Fruit fly (Drosophila melanogaster) whole organism, embryonic: ENCODE data around the gene CG6959.
A peak's percentile ranks its signal among the peaks of the same experiment; 100 is the strongest.

Experiments
- Ada2b ChIP-seq: fragments of 200-800 bp; sonication (Bioruptor generic); IDR thresholded peaks from 2 replicates; pipeline ENCODE4 v1.3.6; 2022; ENCODE audit warnings: missing biosample characterization, missing genetic modification characterization
- Awh ChIP-seq: fragments of 200-800 bp; sonication (Bioruptor generic); IDR thresholded peaks from 2 replicates; pipeline ENCODE4, ENCODE4 v1.3.6; 2022; ENCODE audit warnings: missing biosample characterization, missing genetic modification characterization
- BEAF-32 ChIP-seq: fragments of 200-800 bp; sonication (Bioruptor generic); optimal IDR thresholded peaks from 3 replicates; lab custom pipeline; 2017; ENCODE audit warnings: missing biosample characterization, missing genetic modification characterization, mild to moderate bottlenecking, moderate library complexity, missing genetic modification reagents
- CG10366 ChIP-seq: fragments of 200-800 bp; sonication (Bioruptor generic); IDR thresholded peaks from 2 replicates; pipeline ENCODE4 v1.3.6; 2022; ENCODE audit warnings: missing biosample characterization, missing genetic modification characterization
- CG11093 ChIP-seq: fragments of 200-800 bp; sonication (Bioruptor generic); IDR thresholded peaks from 3 replicates; pipeline ENCODE4 v1.3.6; 2022; ENCODE audit warnings: missing biosample characterization, missing genetic modification characterization
- CG11398 ChIP-seq: fragments of 200-800 bp; sonication (Bioruptor generic); optimal IDR thresholded peaks from 2 replicates; lab custom pipeline; 2016; ENCODE audit warnings: missing biosample characterization, missing genetic modification characterization
- CG11696 ChIP-seq: fragments of 200-800 bp; sonication (Bioruptor generic); IDR thresholded peaks from 2 replicates; pipeline ENCODE4 v1.3.6; 2022; ENCODE audit warnings: missing biosample characterization, missing genetic modification characterization
- CG12071 ChIP-seq: fragments of 200-800 bp; sonication (Bioruptor generic); optimal IDR thresholded peaks from 3 replicates; lab custom pipeline; 2018; ENCODE audit warnings: missing biosample characterization, mild to moderate bottlenecking, missing genetic modification characterization
- CG12659 ChIP-seq: fragments of 200-800 bp; sonication (Bioruptor generic); optimal IDR thresholded peaks from 3 replicates; lab custom pipeline; 2017; ENCODE audit warnings: mild to moderate bottlenecking, missing biosample characterization, missing genetic modification reagents, missing genetic modification characterization
- CG13287 ChIP-seq: fragments of 200-800 bp; sonication (Bioruptor generic); IDR thresholded peaks from 2 replicates; pipeline ENCODE4 v1.3.6; 2022; ENCODE audit warnings: missing biosample characterization, missing genetic modification characterization; ENCODE audit not compliant: partially characterized antibody
- CG15269 ChIP-seq: fragments of 200-800 bp; sonication (Bioruptor generic); optimal IDR thresholded peaks from 2 replicates; lab custom pipeline; 2018; ENCODE audit warnings: missing biosample characterization, mild to moderate bottlenecking, missing genetic modification characterization, moderate library complexity
- CG15479 ChIP-seq: fragments of 200-800 bp; sonication (Bioruptor generic); optimal IDR thresholded peaks from 3 replicates; lab custom pipeline; 2019; ENCODE audit warnings: missing biosample characterization, mild to moderate bottlenecking, missing genetic modification characterization, moderate library complexity
- CG17328 ChIP-seq: fragments of 200-800 bp; sonication (Bioruptor generic); IDR thresholded peaks from 2 replicates; pipeline ENCODE4 v1.3.6; 2022; ENCODE audit warnings: missing biosample characterization, missing genetic modification characterization
- CG17568 ChIP-seq: fragments of 200-800 bp; sonication (Bioruptor generic); optimal IDR thresholded peaks from 2 replicates; lab custom pipeline; 2018; ENCODE audit warnings: missing biosample characterization, mild to moderate bottlenecking, missing genetic modification characterization, moderate library complexity
- CG2889 ChIP-seq: fragments of 200-800 bp; sonication (Bioruptor generic); IDR thresholded peaks from 3 replicates; pipeline ENCODE4 v1.3.6; 2022; ENCODE audit warnings: missing biosample characterization, missing genetic modification characterization
- CG30431 ChIP-seq: fragments of 200-800 bp; sonication (Bioruptor generic); optimal IDR thresholded peaks from 2 replicates; lab custom pipeline; 2017; ENCODE audit warnings: missing biosample characterization, missing genetic modification characterization
- CG31388 ChIP-seq: fragments of 200-800 bp; sonication (Bioruptor generic); optimal IDR thresholded peaks from 2 replicates; lab custom pipeline; 2016; ENCODE audit warnings: missing biosample characterization, missing genetic modification characterization
- CG5245 ChIP-seq: fragments of 200-800 bp; sonication (Bioruptor generic); optimal IDR thresholded peaks from 3 replicates; lab custom pipeline; 2016; ENCODE audit warnings: missing biosample characterization, missing genetic modification characterization
- CG6654 ChIP-seq: fragments of 200-800 bp; sonication (Bioruptor generic); optimal IDR thresholded peaks from 2 replicates; lab custom pipeline; 2017; ENCODE audit warnings: missing biosample characterization, mild to moderate bottlenecking, missing genetic modification characterization
- CG7745 ChIP-seq: fragments of 200-800 bp; sonication (Bioruptor generic); optimal IDR thresholded peaks from 2 replicates; lab custom pipeline; 2018; ENCODE audit warnings: missing biosample characterization, mild to moderate bottlenecking, missing genetic modification characterization, moderate library complexity
- CG7928 ChIP-seq: fragments of 200-800 bp; sonication (Bioruptor generic); optimal IDR thresholded peaks from 2 replicates; lab custom pipeline; 2017; ENCODE audit warnings: missing biosample characterization, mild to moderate bottlenecking, missing genetic modification characterization
- CG9817 ChIP-seq: fragments of 200-800 bp; sonication (Bioruptor generic); optimal IDR thresholded peaks from 2 replicates; lab custom pipeline; 2018; ENCODE audit warnings: missing biosample characterization, mild to moderate bottlenecking, missing genetic modification characterization, moderate library complexity
- Dref ChIP-seq: fragments of 200-800 bp; sonication (Bioruptor generic); IDR thresholded peaks from 2 replicates; pipeline ENCODE4 v1.3.6; 2022; ENCODE audit warnings: missing biosample characterization, missing genetic modification characterization
- Drgx ChIP-seq: fragments of 200-800 bp; sonication (Bioruptor generic); IDR thresholded peaks from 2 replicates; pipeline ENCODE4 v1.3.6; 2022; ENCODE audit warnings: missing biosample characterization, missing genetic modification characterization
- Lhr ChIP-seq: fragments of 200-800 bp; sonication (Bioruptor generic); optimal IDR thresholded peaks from 3 replicates; lab custom pipeline; 2017; ENCODE audit warnings: mild to moderate bottlenecking, missing biosample characterization, missing genetic modification reagents, missing genetic modification characterization
- Myb ChIP-seq: fragments of 200-800 bp; sonication (Bioruptor generic); optimal IDR thresholded peaks from 2 replicates; lab custom pipeline; 2016; ENCODE audit warnings: missing biosample characterization, missing genetic modification characterization
- Oli ChIP-seq: fragments of 200-800 bp; sonication (Bioruptor generic); optimal IDR thresholded peaks from 2 replicates; lab custom pipeline; 2018; ENCODE audit warnings: missing biosample characterization, mild to moderate bottlenecking, missing genetic modification characterization, moderate library complexity
- Optix ChIP-seq: fragments of 200-800 bp; sonication (Bioruptor generic); IDR thresholded peaks from 3 replicates; pipeline ENCODE4 v1.3.6; 2022; ENCODE audit warnings: missing biosample characterization, missing genetic modification characterization
- Poxn ChIP-seq: fragments of 200-800 bp; sonication (Bioruptor generic); IDR thresholded peaks from 2 replicates; pipeline ENCODE4 v1.3.6; 2022; ENCODE audit warnings: missing biosample characterization, missing genetic modification characterization
- Xbp1 ChIP-seq: fragments of 200-800 bp; sonication (Bioruptor generic); optimal IDR thresholded peaks from 3 replicates; lab custom pipeline; 2016; ENCODE audit warnings: missing biosample characterization, mild to moderate bottlenecking, missing genetic modification characterization
- ac ChIP-seq: fragments of 200-800 bp; sonication (Bioruptor generic); optimal IDR thresholded peaks from 3 replicates; lab custom pipeline; 2017; ENCODE audit warnings: missing biosample characterization, mild to moderate bottlenecking, missing genetic modification characterization
- chm ChIP-seq: fragments of 200-800 bp; sonication (Bioruptor generic); IDR thresholded peaks from 2 replicates; pipeline ENCODE4 v1.3.6; 2022; ENCODE audit warnings: missing biosample characterization, missing genetic modification characterization
- exex ChIP-seq: fragments of 200-800 bp; sonication (Bioruptor generic); optimal IDR thresholded peaks from 4 replicates; lab custom pipeline; 2018; ENCODE audit warnings: missing biosample characterization, mild to moderate bottlenecking, missing genetic modification characterization, moderate library complexity
- inv ChIP-seq: fragments of 200-800 bp; sonication (Bioruptor generic); IDR thresholded peaks from 2 replicates; pipeline ENCODE4 v1.3.6; 2022; ENCODE audit warnings: missing biosample characterization, missing genetic modification characterization; ENCODE audit not compliant: partially characterized antibody
- jigr1 ChIP-seq: fragments of 200-800 bp; sonication (Bioruptor generic); IDR thresholded peaks from 3 replicates; pipeline ENCODE4 v1.3.6; 2022; ENCODE audit warnings: missing biosample characterization, missing genetic modification characterization
- knrl ChIP-seq: fragments of 200-800 bp; sonication (Bioruptor generic); IDR thresholded peaks from 3 replicates; pipeline ENCODE4 v1.3.6; 2022; ENCODE audit warnings: missing biosample characterization, missing genetic modification characterization; ENCODE audit not compliant: partially characterized antibody
- lbe ChIP-seq: fragments of 200-800 bp; sonication (Bioruptor generic); optimal IDR thresholded peaks from 2 replicates; lab custom pipeline; 2016; ENCODE audit warnings: missing biosample characterization, mild to moderate bottlenecking, missing genetic modification characterization
- org-1 ChIP-seq: fragments of 200-800 bp; sonication (Bioruptor generic); optimal IDR thresholded peaks from 2 replicates; lab custom pipeline; 2017; ENCODE audit warnings: missing biosample characterization, missing genetic modification characterization
- pb ChIP-seq: fragments of 200-800 bp; sonication (Bioruptor generic); optimal IDR thresholded peaks from 3 replicates; lab custom pipeline; 2016; ENCODE audit warnings: missing biosample characterization, missing genetic modification characterization
- pum ChIP-seq: fragments of 200-800 bp; sonication (Bioruptor generic); optimal IDR thresholded peaks from 2 replicates; lab custom pipeline; 2016; ENCODE audit warnings: missing biosample characterization, missing genetic modification characterization
- seq ChIP-seq: fragments of 200-800 bp; sonication (Bioruptor generic); IDR thresholded peaks from 2 replicates; pipeline ENCODE4 v1.3.6; 2022; ENCODE audit warnings: missing biosample characterization, missing genetic modification characterization
- sna ChIP-seq: fragments of 200-800 bp; sonication (Bioruptor generic); IDR thresholded peaks from 2 replicates; pipeline ENCODE4 v1.3.6; 2022; ENCODE audit warnings: missing biosample characterization, missing genetic modification characterization; ENCODE audit not compliant: partially characterized antibody
- sqz ChIP-seq: fragments of 200-800 bp; sonication (Bioruptor generic); optimal IDR thresholded peaks from 3 replicates; lab custom pipeline; 2018; ENCODE audit warnings: missing biosample characterization, mild to moderate bottlenecking, missing genetic modification characterization
- sr ChIP-seq: fragments of 200-800 bp; sonication (Bioruptor generic); IDR thresholded peaks from 3 replicates; pipeline ENCODE4 v1.3.6; 2022; ENCODE audit warnings: missing biosample characterization, missing genetic modification characterization
- stc ChIP-seq: fragments of 200-800 bp; sonication (Bioruptor generic); IDR thresholded peaks from 2 replicates; pipeline ENCODE4 v1.3.6; 2022; ENCODE audit warnings: missing biosample characterization, missing genetic modification characterization
- tio ChIP-seq: fragments of 200-800 bp; sonication (Bioruptor generic); optimal IDR thresholded peaks from 2 replicates; lab custom pipeline; 2017; ENCODE audit warnings: missing biosample characterization, missing genetic modification characterization, inconsistent platforms
- tna ChIP-seq: fragments of 200-800 bp; sonication (Bioruptor generic); IDR thresholded peaks from 2 replicates; pipeline ENCODE4 v1.3.6; 2022; ENCODE audit warnings: missing biosample characterization, missing genetic modification characterization; ENCODE audit not compliant: partially characterized antibody
- trem ChIP-seq: fragments of 200-800 bp; optimal IDR thresholded peaks from 3 replicates; lab custom pipeline; 2019; ENCODE audit warnings: missing biosample characterization, mild to moderate bottlenecking, missing genetic modification characterization, moderate library complexity
- twi ChIP-seq: fragments of 200-800 bp; optimal IDR thresholded peaks from 2 replicates; lab custom pipeline; 2019; ENCODE audit warnings: missing biosample characterization, mild to moderate bottlenecking, missing genetic modification characterization, moderate library complexity
- zfh1 ChIP-seq: fragments of 200-800 bp; sonication (Bioruptor generic); IDR thresholded peaks from 3 replicates; pipeline ENCODE4 v1.3.6; 2022; ENCODE audit warnings: missing biosample characterization, missing genetic modification characterization

Gene CG6959

DNA sequence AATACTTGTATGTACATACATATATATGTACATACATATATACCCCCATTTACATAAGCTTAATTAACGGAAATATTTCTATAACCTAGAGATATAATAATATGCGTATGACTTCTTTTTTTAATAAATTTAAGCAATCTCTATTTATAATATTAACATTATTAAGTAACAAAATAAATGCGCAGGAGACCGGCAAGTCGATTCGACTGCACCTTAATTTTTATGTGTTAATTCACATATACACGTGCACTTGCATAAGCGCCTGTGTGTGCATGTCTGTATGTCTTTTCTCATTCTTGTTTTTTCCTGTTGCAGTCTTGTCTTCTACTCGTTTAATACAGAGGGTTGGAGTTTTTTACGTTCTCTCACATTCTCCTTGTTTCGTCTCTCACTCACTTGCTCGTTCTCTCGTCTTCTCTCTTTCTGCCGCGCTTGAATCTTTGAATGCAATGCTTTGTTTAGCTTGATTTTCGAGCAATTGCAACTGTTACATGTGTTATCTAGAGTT, 89.0 kb downstream of the CG6959 start (continued):
- peak; percentile 95 for TF ChIP-seq Oli (tag; lab: Kevin White, UChicago)
- peak; percentile 92 for TF ChIP-seq ac
- TF ChIP-seq lbe (GFP tag; lab: Kevin White, UChicago), result peak; percentile 84
- TF ChIP-seq sqz (GFP tag; lab: Kevin White, UChicago), result peak; percentile 94
- TF ChIP-seq exex (tag; lab: Kevin White, UChicago), result peak; percentile 24
- no peak for TF ChIP-seq tna (GFP tag; lab: Robert Waterston, UW)
- TF ChIP-seq zfh1 (GFP tag; lab: Robert Waterston, UW), result peak; percentile 96
- peak; percentile 66 for TF ChIP-seq pum (GFP tag; lab: Kevin White, UChicago)
- peak; percentile 78 for TF ChIP-seq CG15269
- no peak for TF ChIP-seq pb (GFP tag; lab: Kevin White, UChicago)
- TF ChIP-seq Xbp1 (GFP tag; lab: Kevin White, UChicago), result peak; percentile 93
- no peak for TF ChIP-seq Poxn (GFP tag; lab: Robert Waterston, UW)
- peak; percentile 96 for TF ChIP-seq trem (tag; lab: Kevin White, UChicago)
- no peak for TF ChIP-seq CG13287
- TF ChIP-seq jigr1 (GFP tag; lab: Robert Waterston, UW), result peak; percentile 59; the same call in 1 of the 3 replicates
- TF ChIP-seq CG12071 (GFP tag; lab: Kevin White, UChicago), result no peak
- no peak for TF ChIP-seq CG7928 (GFP tag; lab: Kevin White, UChicago)
- peak; percentile 91 for TF ChIP-seq twi (tag; lab: Kevin White, UChicago)
- no peak for TF ChIP-seq sr
- peak; percentile 96 for TF ChIP-seq CG17328 (GFP tag; lab: Robert Waterston, UW)
- no peak for TF ChIP-seq Myb (GFP tag; lab: Kevin White, UChicago)
- TF ChIP-seq CG10366 (GFP tag; lab: Robert Waterston, UW), result peak; percentile 83
- peak; percentile 51; the same call in 1 of the 3 replicates for TF ChIP-seq CG2889 (GFP tag; lab: Robert Waterston, UW)
- TF ChIP-seq CG11398 (GFP tag; lab: Kevin White, UChicago), result no peak
- TF ChIP-seq Drgx (GFP tag; lab: Robert Waterston, UW), result peak; percentile 95
- peak; percentile 94 for TF ChIP-seq CG5245 (GFP tag; lab: Kevin White, UChicago)
- peak; percentile 33; the same call in 1 of the 2 replicates for TF ChIP-seq seq (GFP tag; lab: Robert Waterston, UW)
- peak; percentile 88 for TF ChIP-seq stc (GFP tag; lab: Robert Waterston, UW)
- no peak for TF ChIP-seq Dref (GFP tag; lab: Robert Waterston, UW)
- TF ChIP-seq CG17568 (GFP tag; lab: Kevin White, UChicago), result peak; percentile 76
- TF ChIP-seq CG12659, result peak; percentile 85
- peak; percentile 86 for TF ChIP-seq CG6654 (GFP tag; lab: Kevin White, UChicago)
- TF ChIP-seq Optix (GFP tag; lab: Robert Waterston, UW), result peak; percentile 78
- peak; percentile 53; the same call in 1 of the 2 replicates for TF ChIP-seq Ada2b (GFP tag; lab: Robert Waterston, UW)
- peak; percentile 85 for TF ChIP-seq org-1 (GFP tag; lab: Kevin White, UChicago)
- TF ChIP-seq CG15479, result peak; percentile 63
- peak; percentile 84 for TF ChIP-seq CG11093 (GFP tag; lab: Robert Waterston, UW)
- TF ChIP-seq tio (GFP tag; lab: Kevin White, UChicago), result peak; percentile 92
- TF ChIP-seq CG30431 (GFP tag; lab: Kevin White, UChicago), result peak; percentile 95
- TF ChIP-seq CG11696 (GFP tag; lab: Robert Waterston, UW), result no peak
- TF ChIP-seq Lhr, result peak; percentile 89
- peak; percentile 85 for TF ChIP-seq Awh (GFP tag; lab: Robert Waterston, UW)
- no peak for TF ChIP-seq sna (GFP tag; lab: Robert Waterston, UW)
- no peak for TF ChIP-seq inv
- no peak for TF ChIP-seq knrl
- TF ChIP-seq chm (GFP tag; lab: Robert Waterston, UW), result peak; percentile 93
- peak; percentile 23 for TF ChIP-seq CG7745
- no peak for TF ChIP-seq BEAF-32
- TF ChIP-seq CG9817 (tag; lab: Kevin White, UChicago), result peak; percentile 53
- peak; percentile 49 for TF ChIP-seq CG31388
